Worm (Caenorhabditis elegans) whole organism, early embryonic: ENCODE results near the gene col-163.

Experiments
- aly-1 ChIP-seq: sonication (generic microtip); optimal IDR thresholded peaks from 2 replicates; lab custom pipeline; 2016; ENCODE audit warnings: missing genetic modification characterization, missing compliant biosample characterization
- ama-1 ChIP-seq: fragments of 150-350 bp; optimal IDR thresholded peaks from 2 replicates; lab custom pipeline; 2014
- ceh-36 ChIP-seq: sonication (generic microtip); optimal IDR thresholded peaks from 2 replicates; lab custom pipeline; 2016; ENCODE audit warnings: missing genetic modification characterization, inconsistent platforms, missing compliant biosample characterization
- ets-7 ChIP-seq: sonication (generic microtip); optimal IDR thresholded peaks from 2 replicates; lab custom pipeline; 2016; ENCODE audit warnings: missing genotype, missing genetic modification characterization, missing compliant biosample characterization
- flt-1 ChIP-seq: fragments of 200-800 bp; sonication (Bioruptor generic); IDR thresholded peaks from 2 replicates; pipeline ENCODE4 v1.3.6; 2022; ENCODE audit warnings: missing genetic modification characterization, missing compliant biosample characterization
- hmbx-1 ChIP-seq: sonication (generic microtip); optimal IDR thresholded peaks from 2 replicates; lab custom pipeline; 2016; ENCODE audit warnings: mild to moderate bottlenecking, missing genetic modification characterization, missing compliant biosample characterization
- hmg-4 ChIP-seq: fragments of 200-800 bp; sonication (Bioruptor generic); optimal IDR thresholded peaks from 2 replicates; lab custom pipeline; 2018; ENCODE audit warnings: mild to moderate bottlenecking, missing genetic modification characterization, missing compliant biosample characterization
- pes-1 ChIP-seq: fragments of 200-800 bp; sonication (Bioruptor generic); IDR thresholded peaks from 2 replicates; pipeline ENCODE4 v1.3.6; 2022; ENCODE audit warnings: missing genetic modification reagents, missing genetic modification characterization, missing compliant biosample characterization
- sea-1 ChIP-seq: fragments of 200-800 bp; sonication (Bioruptor generic); conservative IDR thresholded peaks from 2 replicates; pipeline ENCODE4 v1.3.6; 2022; ENCODE audit warnings: missing genetic modification characterization, missing compliant biosample characterization
- tbx-11 ChIP-seq: fragments of 200-800 bp; sonication (Bioruptor generic); IDR thresholded peaks from 2 replicates; pipeline ENCODE4 v1.3.6; 2022; ENCODE audit warnings: missing genetic modification characterization, missing compliant biosample characterization
- tbx-37 ChIP-seq: fragments of 200-800 bp; sonication (Bioruptor generic); conservative IDR thresholded peaks from 2 replicates; pipeline ENCODE4 v1.3.6; 2022; ENCODE audit warnings: missing genetic modification reagents, missing genetic modification characterization, missing compliant biosample characterization
- tra-4 ChIP-seq: sonication (generic microtip); optimal IDR thresholded peaks from 2 replicates; lab custom pipeline; 2017; ENCODE audit warnings: missing genetic modification characterization, missing compliant biosample characterization

DNA sequence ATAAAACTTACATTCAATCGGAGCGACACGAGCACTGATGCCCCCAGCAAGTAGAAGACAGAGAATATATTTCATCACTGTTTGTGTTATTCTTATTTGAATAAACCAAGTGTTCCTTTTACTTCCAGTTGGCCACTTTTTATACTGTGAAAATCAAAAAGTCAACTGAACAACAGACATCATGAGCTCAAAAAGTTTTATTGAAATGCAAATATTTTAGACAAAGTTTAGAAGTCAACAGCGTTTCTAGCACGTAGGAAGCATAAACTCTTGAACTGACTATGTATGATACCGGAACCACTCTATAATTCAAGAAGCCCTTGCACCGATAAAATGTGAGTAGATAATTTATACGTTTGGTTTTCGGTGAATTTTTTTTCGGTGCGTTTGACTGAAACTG lies 31.4 kb downstream of the col-163 start, which contains the start of gene F46B3.14:
- TF ChIP-seq ama-1 (lab: Kevin White, UChicago) (no peak), pes-1 (GFP tag; lab: Robert Waterston, UW) (no peak), aly-1 (tag; lab: Kevin White, UChicago) (no peak), tra-4 (no peak), ets-7 (tag; lab: Kevin White, UChicago) (no peak), hmg-4 (GFP tag; lab: Kevin White, UChicago) (no peak), tbx-11 (GFP tag; lab: Robert Waterston, UW) (no peak), flt-1 (GFP tag; lab: Robert Waterston, UW) (no peak), tbx-37 (GFP tag; lab: Robert Waterston, UW) (no peak), hmbx-1 (tag; lab: Kevin White, UChicago) (no peak), ceh-36 (tag; lab: Kevin White, UChicago) (no peak), sea-1 (GFP tag; lab: Robert Waterston, UW) (no peak)
